Worm (Caenorhabditis elegans): ENCODE data around the gene meg-3.

Gene meg-3

ce11 chrX:1977708-1978107 lies 11.7 kb downstream of the meg-3 start, which contains the start of gene F52D2.12:
F52D2.12 (plus strand) TSS chrX:1978014.
- no peak for TF ChIP-seq elt-3 (tag; optimal IDR thresholded peaks at IDR 0.05)
- no peak for TF ChIP-seq egl-27 (tag; optimal IDR thresholded peaks at IDR 0.05)
- TF ChIP-seq ztf-4 (tag; optimal IDR thresholded peaks at IDR 0.05) = no peak
- TF ChIP-seq C34F6.9 (tag; optimal IDR thresholded peaks at IDR 0.05) = no peak
- TF ChIP-seq lin-11 (tag; optimal IDR thresholded peaks at IDR 0.05) = no peak

- TF ChIP-seq nhr-25 (tag; optimal IDR thresholded peaks at IDR 0.05) (no peak), blmp-1 (tag; optimal IDR thresholded peaks at IDR 0.05; ENCODE audit: insufficient read depth) (no peak), ceh-82 (tag; optimal IDR thresholded peaks at IDR 0.05) (no peak), alr-1 (tag; optimal IDR thresholded peaks at IDR 0.05) (no peak), nhr-21 (tag; optimal IDR thresholded peaks at IDR 0.05) (no peak), lin-13 (GFP tag; optimal IDR thresholded peaks at IDR 0.05) (no peak), nhr-10 (tag; optimal IDR thresholded peaks at IDR 0.05) (no peak), crh-2 (tag; optimal IDR thresholded peaks at IDR 0.05) (no peak), sma-9 (GFP tag; optimal IDR thresholded peaks at IDR 0.05) (no peak), sma-9 (tag; optimal IDR thresholded peaks at IDR 0.05) (no peak), egl-27 (tag; optimal IDR thresholded peaks at IDR 0.05) (no peak), nhr-23 (tag; optimal IDR thresholded peaks at IDR 0.05) (no peak), aly-2 (tag; optimal IDR thresholded peaks at IDR 0.05) (no peak), elt-3 (tag; optimal IDR thresholded peaks at IDR 0.05) (no peak), sem-4 (tag; optimal IDR thresholded peaks at IDR 0.05) (no peak), C34F6.9 (tag; optimal IDR thresholded peaks at IDR 0.05) (no peak), snpc-4 (tag; optimal IDR thresholded peaks at IDR 0.05) (no peak)
These were observed 13.7 kb downstream of the meg-3 start, which contains the start of gene F52D2.6 for ce11 chrX:1975692-1976091. F52D2.6 (plus strand) TSS chrX:1975992.

ce11 chrX:1974699-1975098 lies 14.7 kb downstream of the meg-3 start, which contains the start of gene F52D2.5:
F52D2.5 (minus strand) TSS chrX:1974799.
- TF ChIP-seq ztf-11 (tag; optimal IDR thresholded peaks at IDR 0.05) (no peak), nhr-129 (tag; optimal IDR thresholded peaks at IDR 0.05) (no peak), elt-3 (tag; optimal IDR thresholded peaks at IDR 0.05) (no peak), sma-9 (GFP tag; optimal IDR thresholded peaks at IDR 0.05) (no peak), sma-9 (tag; optimal IDR thresholded peaks at IDR 0.05) (no peak), mdl-1 (tag; optimal IDR thresholded peaks at IDR 0.05) (no peak), ZK546.5 (tag; optimal IDR thresholded peaks at IDR 0.05) (no peak), Y55F3AM.14 (GFP tag; optimal IDR thresholded peaks at IDR 0.05) (no peak), ztf-4 (tag; optimal IDR thresholded peaks at IDR 0.05) (no peak), fos-1 (tag; optimal IDR thresholded peaks at IDR 0.05) (no peak), R02D3.7 (tag; optimal IDR thresholded peaks at IDR 0.05) (no peak), sma-3 (GFP tag; optimal IDR thresholded peaks at IDR 0.05) (no peak), lin-39 (tag; optimal IDR thresholded peaks at IDR 0.05) (no peak), ceh-82 (tag; optimal IDR thresholded peaks at IDR 0.05) (no peak), nhr-23 (tag; optimal IDR thresholded peaks at IDR 0.05) (no peak), unc-55 (GFP tag; optimal IDR thresholded peaks at IDR 0.05) (no peak), nhr-21 (tag; optimal IDR thresholded peaks at IDR 0.05) (no peak), mbf-1 (tag; optimal IDR thresholded peaks at IDR 0.05) (no peak), unc-39 (tag; optimal IDR thresholded peaks at IDR 0.05) (no peak)

ce11 chrX:1972766-1973165 lies 16.6 kb downstream of the meg-3 start:
- TF ChIP-seq nhr-129 (tag; optimal IDR thresholded peaks at IDR 0.05) = no peak
- no peak for TF ChIP-seq elt-3 (tag; optimal IDR thresholded peaks at IDR 0.05)
- no peak for TF ChIP-seq ama-1 (optimal IDR thresholded peaks at IDR 0.05)
- no peak for TF ChIP-seq zag-1 (tag; optimal IDR thresholded peaks at IDR 0.05)
- TF ChIP-seq ztf-11 (tag; optimal IDR thresholded peaks at IDR 0.05) = no peak
- no peak for TF ChIP-seq nhr-12 (tag; optimal IDR thresholded peaks at IDR 0.05)

- TF ChIP-seq peb-1 (tag; optimal IDR thresholded peaks at IDR 0.05) (no peak), lin-39 (tag; optimal IDR thresholded peaks at IDR 0.05) (no peak), mab-5 (tag; optimal IDR thresholded peaks at IDR 0.05) (no peak), nhr-237 (tag; optimal IDR thresholded peaks at IDR 0.05) (no peak), sma-9 (GFP tag; optimal IDR thresholded peaks at IDR 0.05) (no peak), sma-9 (tag; optimal IDR thresholded peaks at IDR 0.05) (no peak), ztf-4 (tag; optimal IDR thresholded peaks at IDR 0.05) (no peak), lin-11 (tag; optimal IDR thresholded peaks at IDR 0.05) (no peak), mbf-1 (tag; optimal IDR thresholded peaks at IDR 0.05) (no peak), sma-3 (GFP tag; optimal IDR thresholded peaks at IDR 0.05) (no peak), fos-1 (tag; optimal IDR thresholded peaks at IDR 0.05) (no peak), ZK546.5 (tag; optimal IDR thresholded peaks at IDR 0.05) (no peak), gmeb-1 (tag; optimal IDR thresholded peaks at IDR 0.05) (no peak), alr-1 (tag; optimal IDR thresholded peaks at IDR 0.05) (no peak), ztf-1 (GFP tag; conservative IDR thresholded peaks at IDR 0.05) (no peak), skn-1 (tag; optimal IDR thresholded peaks at IDR 0.05) (no peak), nhr-21 (tag; optimal IDR thresholded peaks at IDR 0.05) (no peak)
These were observed 17.8 kb downstream of the meg-3 start for ce11 chrX:1971647-1972046.

Measured in whole organism, L2 larva.